Fruit fly (Drosophila melanogaster): Measurements from ENCODE around the gene Mkrn1.

dm6 chr3L:21534360-21534759, 847 bp upstream of the Mkrn1 start, which contains the start of gene ppk5:
- TF ChIP-seq CG9948 (tag; optimal IDR thresholded peaks at IDR 0.05) (no peak), CG13204 (GFP tag; optimal IDR thresholded peaks at IDR 0.05) (no peak), EcR (GFP tag; optimal IDR thresholded peaks at IDR 0.05) (no peak), CG8159 (tag; optimal IDR thresholded peaks at IDR 0.05) (no peak), fd96Ca (GFP tag; IDR thresholded peaks at IDR 0.05) (no peak)
